Worm (Caenorhabditis elegans): ENCODE measurements around the gene snr-5.

The snr-5 gene

DNA sequence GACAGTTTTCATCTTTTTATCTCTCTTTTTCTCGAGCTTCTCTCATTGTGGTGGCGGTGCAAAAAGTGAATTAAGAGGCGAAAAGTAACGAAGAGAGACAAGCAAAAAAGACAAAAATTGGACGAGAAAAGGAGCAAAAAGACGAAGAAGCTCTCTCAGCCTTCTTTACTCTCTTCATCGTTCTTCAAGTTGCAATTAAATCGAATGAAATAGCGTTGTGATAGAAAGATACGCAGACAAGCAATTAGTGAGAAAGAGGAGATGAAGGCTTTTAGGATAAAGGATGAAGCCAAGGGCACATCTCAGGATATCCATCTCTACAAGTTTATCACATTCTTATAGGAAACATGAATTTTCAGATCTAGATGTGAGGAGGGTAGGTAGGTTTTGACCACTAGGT is 13.7 kb upstream of the snr-5 start:
- TF ChIP-seq elt-4 (tag; optimal IDR thresholded peaks at IDR 0.05) = no peak
- peak; percentile 27 for TF ChIP-seq unc-42 (tag; optimal IDR thresholded peaks at IDR 0.05)
- TF ChIP-seq unc-3 (GFP tag; conservative IDR thresholded peaks at IDR 0.05) = no peak
- TF ChIP-seq unc-3 (tag; optimal IDR thresholded peaks at IDR 0.05) = no peak
- no peak for TF ChIP-seq hlh-15 (tag; optimal IDR thresholded peaks at IDR 0.05)
- peak; percentile 6 for TF ChIP-seq nfya-1 (tag; optimal IDR thresholded peaks at IDR 0.05)
- no peak for TF ChIP-seq C08G9.2 (tag; optimal IDR thresholded peaks at IDR 0.05)
- no peak for TF ChIP-seq C38D4.7 (GFP tag; optimal IDR thresholded peaks at IDR 0.05)

DNA sequence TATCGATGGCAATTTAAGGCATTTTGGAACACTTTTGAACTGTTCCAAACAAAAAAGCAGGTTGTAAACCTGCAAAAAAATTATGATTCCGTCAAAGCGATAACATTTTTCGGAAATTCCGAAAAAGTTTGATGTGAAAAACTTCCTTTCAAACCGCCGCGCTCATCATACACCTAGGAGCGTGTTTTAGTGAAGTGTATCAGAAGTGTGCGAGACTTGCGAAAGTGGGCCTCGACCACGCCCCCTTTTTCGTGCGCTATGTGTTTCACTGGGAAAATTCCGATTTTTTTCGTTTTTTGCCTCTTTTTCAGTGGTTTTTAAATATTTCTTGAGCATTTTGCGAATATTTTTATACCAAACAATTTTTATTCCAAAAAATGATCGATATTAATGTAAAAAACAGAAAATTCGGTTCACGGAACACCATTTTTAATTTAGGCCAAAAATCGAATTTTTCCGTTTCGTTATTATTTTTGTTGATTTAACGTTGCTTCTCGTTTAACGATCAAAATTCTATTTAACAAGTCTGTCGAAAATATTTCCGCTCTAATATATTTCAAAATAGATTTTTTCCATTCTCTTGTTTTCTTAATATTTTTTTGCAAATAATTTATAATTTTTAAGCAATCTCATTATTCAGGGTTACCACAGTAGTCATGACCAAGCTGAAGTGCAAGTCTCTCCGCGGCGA is 7.2 kb upstream of the snr-5 start, which contains the start of gene rpl-35:
Gene rpl-35, plus strand, starts transcription at position 641 of the 691 bp plus-strand sequence.
- TF ChIP-seq nhr-11 (tag; optimal IDR thresholded peaks at IDR 0.05) (peak; percentile 86), odd-2 (tag; optimal IDR thresholded peaks at IDR 0.05) (no peak), rnt-1 (tag; optimal IDR thresholded peaks at IDR 0.05) (peak; percentile 99), pqm-1 (tag; optimal IDR thresholded peaks at IDR 0.05) (peak; percentile 89), K09A11.1 (tag; optimal IDR thresholded peaks at IDR 0.05; ENCODE audit: insufficient read depth) (peak; percentile 91), sdc-2 (tag; optimal IDR thresholded peaks at IDR 0.05) (peak; percentile 78), pha-2 (tag; optimal IDR thresholded peaks at IDR 0.05) (peak; percentile 57), gmeb-2 (tag; optimal IDR thresholded peaks at IDR 0.05) (peak; percentile 78), K02D7.2 (tag; optimal IDR thresholded peaks at IDR 0.05) (peak; percentile 77), npax-4 (tag; optimal IDR thresholded peaks at IDR 0.05) (no peak), hlh-30 (tag; optimal IDR thresholded peaks at IDR 0.05; ENCODE audit: insufficient read depth) (peak; percentile 88), pag-3 (tag; optimal IDR thresholded peaks at IDR 0.05; ENCODE audit: borderline replicate concordance) (no peak), ceh-22 (tag; optimal IDR thresholded peaks at IDR 0.05) (peak; percentile 84), C38D4.7 (GFP tag; optimal IDR thresholded peaks at IDR 0.05) (peak; percentile 38), unc-3 (GFP tag; conservative IDR thresholded peaks at IDR 0.05) (peak; percentile 84), unc-3 (tag; optimal IDR thresholded peaks at IDR 0.05) (peak; percentile 80), fkh-6 (tag; optimal IDR thresholded peaks at IDR 0.05) (no peak), pat-9 (tag; optimal IDR thresholded peaks at IDR 0.05) (peak; percentile 86), ceh-19 (GFP tag; optimal IDR thresholded peaks at IDR 0.05) (peak; percentile 79), unc-86 (tag; optimal IDR thresholded peaks at IDR 0.05) (peak; percentile 98), ahr-1 (tag; optimal IDR thresholded peaks at IDR 0.05) (peak; percentile 79), lim-6 (tag; optimal IDR thresholded peaks at IDR 0.05) (peak; percentile 78), ama-1 (optimal IDR thresholded peaks at IDR 0.05) (no peak), madf-2 (tag; optimal IDR thresholded peaks at IDR 0.05) (peak; percentile 92), dve-1 (tag; optimal IDR thresholded peaks at IDR 0.05) (peak; percentile 97), fkh-10 (GFP tag; optimal IDR thresholded peaks at IDR 0.05) (no peak), che-1 (tag; optimal IDR thresholded peaks at IDR 0.05) (peak; percentile 62), sox-2 (GFP tag; IDR thresholded peaks at IDR 0.05) (peak; percentile 84), hlh-6 (tag; optimal IDR thresholded peaks at IDR 0.05) (no peak), ceh-30 (tag; optimal IDR thresholded peaks at IDR 0.05) (peak; percentile 55), syd-9 (tag; optimal IDR thresholded peaks at IDR 0.05) (peak; percentile 92), pax-1 (tag; optimal IDR thresholded peaks at IDR 0.05) (peak; percentile 89), ceh-24 (tag; optimal IDR thresholded peaks at IDR 0.05) (peak; percentile 70), ceh-9 (tag; optimal IDR thresholded peaks at IDR 0.05) (no peak), ets-4 (tag; optimal IDR thresholded peaks at IDR 0.05) (peak; percentile 84), ceh-48 (tag; optimal IDR thresholded peaks at IDR 0.05) (peak; percentile 83), elt-4 (tag; optimal IDR thresholded peaks at IDR 0.05) (no peak), elt-2 (tag; optimal IDR thresholded peaks at IDR 0.05) (peak; percentile 96), tbx-2 (tag; optimal IDR thresholded peaks at IDR 0.05) (peak; percentile 98), unc-42 (tag; optimal IDR thresholded peaks at IDR 0.05) (peak; percentile 99), fax-1 (tag; optimal IDR thresholded peaks at IDR 0.05) (peak; percentile 58), nhr-232 (tag; optimal IDR thresholded peaks at IDR 0.05) (no peak), ztf-16 (tag; optimal IDR thresholded peaks at IDR 0.05) (peak; percentile 93), ceh-31 (tag; optimal IDR thresholded peaks at IDR 0.05) (peak; percentile 98), pha-4 (tag; optimal IDR thresholded peaks at IDR 0.05) (no peak), pros-1 (tag; optimal IDR thresholded peaks at IDR 0.05) (peak; percentile 91), ttx-3 (tag; optimal IDR thresholded peaks at IDR 0.05) (peak; percentile 79)
